Fruit fly (Drosophila melanogaster) whole organism, embryonic: ENCODE data around the gene CG34408.

ENCODE experiments used
- Adf1 ChIP-seq: fragments of 200-800 bp; sonication (Bioruptor generic); IDR thresholded peaks from 2 replicates; pipeline ENCODE4 v1.3.6; 2022; ENCODE audit warnings: missing biosample characterization, missing genetic modification characterization
- CG10366 ChIP-seq: fragments of 200-800 bp; sonication (Bioruptor generic); IDR thresholded peaks from 2 replicates; pipeline ENCODE4 v1.3.6; 2022; ENCODE audit warnings: missing biosample characterization, missing genetic modification characterization
- CG15269 ChIP-seq: fragments of 200-800 bp; sonication (Bioruptor generic); optimal IDR thresholded peaks from 2 replicates; lab custom pipeline; 2018; ENCODE audit warnings: missing biosample characterization, mild to moderate bottlenecking, missing genetic modification characterization, moderate library complexity
- CG4282 ChIP-seq: fragments of 200-800 bp; sonication (Bioruptor generic); optimal IDR thresholded peaks from 2 replicates; lab custom pipeline; 2016; ENCODE audit warnings: missing biosample characterization, missing genetic modification characterization
- CG43689 ChIP-seq: fragments of 200-800 bp; sonication (Bioruptor generic); IDR thresholded peaks from 2 replicates; pipeline ENCODE4 v1.3.6; 2022; ENCODE audit warnings: missing biosample characterization, missing genetic modification characterization
- CG6854 ChIP-seq: fragments of 200-800 bp; sonication (Bioruptor generic); optimal IDR thresholded peaks from 3 replicates; lab custom pipeline; 2017; ENCODE audit warnings: missing biosample characterization, mild to moderate bottlenecking, missing genetic modification characterization
- Xrp1 ChIP-seq: fragments of 200-800 bp; sonication (Bioruptor generic); IDR thresholded peaks from 2 replicates; pipeline ENCODE4 v1.3.6; 2022; ENCODE audit warnings: missing biosample characterization, missing genetic modification characterization
- psq ChIP-seq: fragments of 200-800 bp; sonication (Bioruptor generic); optimal IDR thresholded peaks from 2 replicates; lab custom pipeline; 2017; ENCODE audit warnings: missing biosample characterization, missing genetic modification characterization

DNA sequence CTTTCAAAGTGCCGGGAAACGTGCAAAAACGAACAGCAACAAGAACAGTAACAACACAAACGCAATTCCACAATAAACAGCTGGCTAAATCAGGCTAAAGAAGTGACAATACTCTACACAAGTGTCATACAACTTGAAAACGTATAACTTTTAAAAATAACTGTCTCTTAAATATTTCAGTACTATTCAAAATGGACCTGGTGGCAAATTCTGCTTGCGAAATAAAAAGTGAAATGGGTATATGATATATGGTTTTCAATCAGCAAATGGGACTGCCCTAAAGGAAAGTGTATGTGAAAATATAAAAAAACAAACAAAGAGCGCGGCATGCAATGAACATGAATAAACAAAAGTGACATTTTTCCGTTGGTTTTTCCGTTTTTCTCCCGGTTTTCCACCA is 22.0 kb downstream of the CG34408 start:
- no peak for TF ChIP-seq CG6854 (GFP tag; lab: Kevin White, UChicago)
- no peak for TF ChIP-seq Adf1 (GFP tag; lab: Robert Waterston, UW)
- no peak for TF ChIP-seq CG10366 (GFP tag; lab: Robert Waterston, UW)
- no peak for TF ChIP-seq CG4282 (GFP tag; lab: Kevin White, UChicago)
- TF ChIP-seq Xrp1 (GFP tag; lab: Robert Waterston, UW): no peak
- no peak for TF ChIP-seq CG15269 (tag; lab: Kevin White, UChicago)
- no peak for TF ChIP-seq CG43689
- no peak for TF ChIP-seq psq (GFP tag; lab: Kevin White, UChicago)
